Fruit fly (Drosophila melanogaster) whole organism, embryonic: ENCODE measurements around the gene Dh31.
A peak's percentile ranks its signal among the peaks of the same experiment; 100 is the strongest.

Source experiments
- ATbp ChIP-seq: fragments of 200-800 bp; sonication (Bioruptor generic); optimal IDR thresholded peaks from 2 replicates; lab custom pipeline; 2017; ENCODE audit warnings: missing biosample characterization, mild to moderate bottlenecking, missing genetic modification characterization, missing genetic modification reagents
- Blimp-1 ChIP-seq: fragments of 200-800 bp; sonication (Bioruptor generic); optimal IDR thresholded peaks from 3 replicates; lab custom pipeline; 2018; ENCODE audit warnings: missing biosample characterization, missing genetic modification characterization, mild to moderate bottlenecking, moderate library complexity, missing genetic modification reagents
- CG10321 ChIP-seq: fragments of 200-800 bp; sonication (Bioruptor generic); IDR thresholded peaks from 2 replicates; pipeline ENCODE4 v1.3.6; 2022; ENCODE audit warnings: missing biosample characterization, missing genetic modification characterization
- CG12659 ChIP-seq: fragments of 200-800 bp; sonication (Bioruptor generic); optimal IDR thresholded peaks from 3 replicates; lab custom pipeline; 2017; ENCODE audit warnings: mild to moderate bottlenecking, missing biosample characterization, missing genetic modification reagents, missing genetic modification characterization
- CG13123 ChIP-seq: fragments of 200-800 bp; sonication (Bioruptor generic); optimal IDR thresholded peaks from 2 replicates; lab custom pipeline; 2016; ENCODE audit warnings: missing biosample characterization, missing genetic modification characterization
- CG13775 ChIP-seq: fragments of 200-800 bp; sonication (Bioruptor generic); optimal IDR thresholded peaks from 3 replicates; lab custom pipeline; 2017; ENCODE audit warnings: missing biosample characterization, mild to moderate bottlenecking, missing genetic modification characterization
- CG14014 ChIP-seq: fragments of 200-800 bp; sonication (Bioruptor generic); IDR thresholded peaks from 2 replicates; pipeline ENCODE4 v1.3.6; 2022; ENCODE audit warnings: missing biosample characterization, missing genetic modification characterization
- CG14710 ChIP-seq: fragments of 200-800 bp; sonication (Bioruptor generic); optimal IDR thresholded peaks from 3 replicates; lab custom pipeline; 2019; ENCODE audit warnings: missing biosample characterization, mild to moderate bottlenecking, missing genetic modification characterization, moderate library complexity
- CG15073 ChIP-seq: fragments of 200-800 bp; sonication (Bioruptor generic); optimal IDR thresholded peaks from 2 replicates; lab custom pipeline; 2016; ENCODE audit warnings: missing biosample characterization, missing genetic modification characterization
- CG1602 ChIP-seq: fragments of 200-800 bp; sonication (Bioruptor generic); optimal IDR thresholded peaks from 3 replicates; lab custom pipeline; 2016; ENCODE audit warnings: missing biosample characterization, missing genetic modification characterization
- CG16813 ChIP-seq: fragments of 200-800 bp; sonication (Bioruptor generic); IDR thresholded peaks from 3 replicates; pipeline ENCODE4 v1.3.6; 2022; ENCODE audit warnings: missing biosample characterization, missing genetic modification characterization; ENCODE audit not compliant: partially characterized antibody
- CG17912 ChIP-seq: fragments of 200-800 bp; sonication (Bioruptor generic); optimal IDR thresholded peaks from 2 replicates; lab custom pipeline; 2018; ENCODE audit warnings: missing biosample characterization, mild to moderate bottlenecking, missing genetic modification characterization
- CG31388 ChIP-seq: fragments of 200-800 bp; sonication (Bioruptor generic); optimal IDR thresholded peaks from 2 replicates; lab custom pipeline; 2016; ENCODE audit warnings: missing biosample characterization, missing genetic modification characterization
- CG34422 ChIP-seq: fragments of 200-800 bp; sonication (Bioruptor generic); IDR thresholded peaks from 3 replicates; pipeline ENCODE4 v1.3.6; 2022; ENCODE audit warnings: missing biosample characterization, missing genetic modification characterization
- CG3838 ChIP-seq: fragments of 200-800 bp; sonication (Bioruptor generic); optimal IDR thresholded peaks from 3 replicates; lab custom pipeline; 2016; ENCODE audit warnings: missing biosample characterization, missing genetic modification characterization
- CG43689 ChIP-seq: fragments of 200-800 bp; sonication (Bioruptor generic); IDR thresholded peaks from 2 replicates; pipeline ENCODE4 v1.3.6; 2022; ENCODE audit warnings: missing biosample characterization, missing genetic modification characterization
- CG6683 ChIP-seq: fragments of 200-800 bp; sonication (Bioruptor generic); optimal IDR thresholded peaks from 2 replicates; lab custom pipeline; 2017; ENCODE audit warnings: missing biosample characterization, mild to moderate bottlenecking, missing genetic modification characterization, missing genetic modification reagents
- CG6791 ChIP-seq: fragments of 200-800 bp; sonication (Bioruptor generic); IDR thresholded peaks from 3 replicates; pipeline ENCODE4 v1.3.6; 2022; ENCODE audit warnings: missing biosample characterization, missing genetic modification characterization; ENCODE audit not compliant: partially characterized antibody
- CG6854 ChIP-seq: fragments of 200-800 bp; sonication (Bioruptor generic); optimal IDR thresholded peaks from 3 replicates; lab custom pipeline; 2017; ENCODE audit warnings: missing biosample characterization, mild to moderate bottlenecking, missing genetic modification characterization
- CHES-1-like ChIP-seq: fragments of 200-800 bp; sonication (Bioruptor generic); optimal IDR thresholded peaks from 2 replicates; lab custom pipeline; 2016; ENCODE audit warnings: missing biosample characterization, missing genetic modification characterization
- Dbx ChIP-seq: fragments of 200-800 bp; sonication (Bioruptor generic); IDR thresholded peaks from 3 replicates; pipeline ENCODE4 v1.3.6; 2022; ENCODE audit warnings: missing biosample characterization, missing genetic modification characterization
- Deaf1 ChIP-seq: fragments of 200-800 bp; optimal IDR thresholded peaks from 3 replicates; lab custom pipeline; 2019; ENCODE audit warnings: missing biosample characterization, mild to moderate bottlenecking, missing genetic modification characterization, moderate library complexity
- Elba2 ChIP-seq: fragments of 200-800 bp; sonication (Bioruptor generic); optimal IDR thresholded peaks from 3 replicates; lab custom pipeline; 2016; ENCODE audit warnings: missing biosample characterization, missing genetic modification characterization
- Lhr ChIP-seq: fragments of 200-800 bp; sonication (Bioruptor generic); optimal IDR thresholded peaks from 3 replicates; lab custom pipeline; 2017; ENCODE audit warnings: mild to moderate bottlenecking, missing biosample characterization, missing genetic modification reagents, missing genetic modification characterization
- Myb ChIP-seq: fragments of 200-800 bp; sonication (Bioruptor generic); optimal IDR thresholded peaks from 2 replicates; lab custom pipeline; 2016; ENCODE audit warnings: missing biosample characterization, missing genetic modification characterization
- Neu2 ChIP-seq: fragments of 200-800 bp; sonication (Bioruptor generic); optimal IDR thresholded peaks from 3 replicates; lab custom pipeline; 2016; ENCODE audit warnings: missing biosample characterization, missing genetic modification characterization, borderline replicate concordance
- PHDP ChIP-seq: fragments of 200-800 bp; sonication (Bioruptor generic); optimal IDR thresholded peaks from 3 replicates; lab custom pipeline; 2018; ENCODE audit warnings: missing biosample characterization, mild to moderate bottlenecking, missing genetic modification characterization, moderate library complexity
- Sin3A ChIP-seq: fragments of >200 bp; optimal IDR thresholded peaks from 2 replicates; lab custom pipeline; 2018
- Six4 ChIP-seq: fragments of 200-800 bp; sonication (Bioruptor generic); optimal IDR thresholded peaks from 2 replicates; lab custom pipeline; 2016; ENCODE audit warnings: missing biosample characterization, missing genetic modification characterization
- Sox102F ChIP-seq: fragments of 200-800 bp; sonication (Bioruptor generic); optimal IDR thresholded peaks from 2 replicates; lab custom pipeline; 2018; ENCODE audit warnings: missing biosample characterization, mild to moderate bottlenecking, missing genetic modification characterization, moderate library complexity
- ap ChIP-seq: fragments of 200-800 bp; sonication (Bioruptor generic); IDR thresholded peaks from 2 replicates; pipeline ENCODE4 v1.3.6; 2022; ENCODE audit warnings: missing biosample characterization, missing genetic modification characterization
- bsh ChIP-seq, 2 experiments: fragments of 200-800 bp; sonication (Bioruptor generic); optimal IDR thresholded peaks; 2 replicates each; lab custom pipeline; 2017 to 2018; ENCODE audit warnings: mild to moderate bottlenecking in 2 of 2, missing biosample characterization in 2 of 2, missing genetic modification characterization in 2 of 2, moderate library complexity in 1 of 2
- btn ChIP-seq: fragments of 200-800 bp; sonication (Bioruptor generic); optimal IDR thresholded peaks from 2 replicates; lab custom pipeline; 2016; ENCODE audit warnings: missing biosample characterization, missing genetic modification characterization
- crol ChIP-seq: fragments of 200-800 bp; sonication (Bioruptor generic); IDR thresholded peaks from 2 replicates; pipeline ENCODE4 v1.3.6; 2022; ENCODE audit warnings: missing biosample characterization, missing genetic modification characterization
- fd102C ChIP-seq: fragments of 200-800 bp; sonication (Bioruptor generic); optimal IDR thresholded peaks from 2 replicates; lab custom pipeline; 2018; ENCODE audit warnings: missing biosample characterization, mild to moderate bottlenecking, missing genetic modification characterization, moderate library complexity
- fu2 ChIP-seq: fragments of 200-800 bp; sonication (Bioruptor generic); optimal IDR thresholded peaks from 2 replicates; lab custom pipeline; 2016; ENCODE audit warnings: missing biosample characterization, missing genetic modification characterization
- nerfin-1 ChIP-seq: fragments of 200-800 bp; sonication (Bioruptor generic); optimal IDR thresholded peaks from 3 replicates; lab custom pipeline; 2019; ENCODE audit warnings: missing biosample characterization, mild to moderate bottlenecking, missing genetic modification characterization, moderate library complexity
- org-1 ChIP-seq: fragments of 200-800 bp; sonication (Bioruptor generic); optimal IDR thresholded peaks from 2 replicates; lab custom pipeline; 2017; ENCODE audit warnings: missing biosample characterization, missing genetic modification characterization
- pan ChIP-seq, 4 experiments: fragments of >200 bp in 3 of 4; fragments of 200-800 bp in 1 of 4; sonication (Bioruptor generic) in 1 of 4; optimal IDR thresholded peaks in 3 of 4; IDR thresholded peaks in 1 of 4; 2 replicates each; pipeline versions ENCODE4 v1.3.6 to Lab custom; 2017 to 2022; ENCODE audit warnings: missing biosample characterization in 2 of 4, missing genetic modification characterization in 2 of 4, mixed read lengths in 1 of 4
- pb ChIP-seq: fragments of 200-800 bp; sonication (Bioruptor generic); optimal IDR thresholded peaks from 3 replicates; lab custom pipeline; 2016; ENCODE audit warnings: missing biosample characterization, missing genetic modification characterization
- phol ChIP-seq: fragments of 200-800 bp; sonication (Bioruptor generic); optimal IDR thresholded peaks from 3 replicates; lab custom pipeline; 2018; ENCODE audit warnings: missing biosample characterization, mild to moderate bottlenecking, missing genetic modification characterization, moderate library complexity
- sens ChIP-seq: fragments of 200-800 bp; sonication (Bioruptor generic); peaks from one replicate; lab custom pipeline; 2016; ENCODE audit warnings: missing biosample characterization, missing genetic modification characterization
- shn ChIP-seq: fragments of 200-800 bp; sonication (Bioruptor generic); optimal IDR thresholded peaks from 3 replicates; lab custom pipeline; 2016; ENCODE audit warnings: missing biosample characterization, missing genetic modification characterization
- sisA ChIP-seq: fragments of 200-800 bp; sonication (Bioruptor generic); IDR thresholded peaks from 2 replicates; pipeline ENCODE4 v1.3.6; 2022; ENCODE audit warnings: missing biosample characterization, missing genetic modification characterization
- sqz ChIP-seq: fragments of 200-800 bp; sonication (Bioruptor generic); optimal IDR thresholded peaks from 3 replicates; lab custom pipeline; 2018; ENCODE audit warnings: missing biosample characterization, mild to moderate bottlenecking, missing genetic modification characterization
- stc ChIP-seq: fragments of 200-800 bp; sonication (Bioruptor generic); IDR thresholded peaks from 2 replicates; pipeline ENCODE4 v1.3.6; 2022; ENCODE audit warnings: missing biosample characterization, missing genetic modification characterization
- stwl ChIP-seq: fragments of 200-800 bp; sonication (Bioruptor generic); optimal IDR thresholded peaks from 3 replicates; lab custom pipeline; 2018; ENCODE audit warnings: missing biosample characterization, mild to moderate bottlenecking, missing genetic modification characterization, moderate library complexity
- tgo ChIP-seq: fragments of 200-800 bp; sonication (Bioruptor generic); IDR thresholded peaks from 3 replicates; pipeline ENCODE4 v1.3.6; 2022; ENCODE audit warnings: missing biosample characterization, missing genetic modification characterization
- tio ChIP-seq: fragments of 200-800 bp; sonication (Bioruptor generic); optimal IDR thresholded peaks from 2 replicates; lab custom pipeline; 2017; ENCODE audit warnings: missing biosample characterization, missing genetic modification characterization, inconsistent platforms
- twi ChIP-seq: fragments of 200-800 bp; optimal IDR thresholded peaks from 2 replicates; lab custom pipeline; 2019; ENCODE audit warnings: missing biosample characterization, mild to moderate bottlenecking, missing genetic modification characterization, moderate library complexity
- zf30C ChIP-seq: fragments of 200-800 bp; sonication (Bioruptor generic); optimal IDR thresholded peaks from 3 replicates; lab custom pipeline; 2018; ENCODE audit warnings: missing biosample characterization, mild to moderate bottlenecking, missing genetic modification characterization

Gene Dh31

DNA sequence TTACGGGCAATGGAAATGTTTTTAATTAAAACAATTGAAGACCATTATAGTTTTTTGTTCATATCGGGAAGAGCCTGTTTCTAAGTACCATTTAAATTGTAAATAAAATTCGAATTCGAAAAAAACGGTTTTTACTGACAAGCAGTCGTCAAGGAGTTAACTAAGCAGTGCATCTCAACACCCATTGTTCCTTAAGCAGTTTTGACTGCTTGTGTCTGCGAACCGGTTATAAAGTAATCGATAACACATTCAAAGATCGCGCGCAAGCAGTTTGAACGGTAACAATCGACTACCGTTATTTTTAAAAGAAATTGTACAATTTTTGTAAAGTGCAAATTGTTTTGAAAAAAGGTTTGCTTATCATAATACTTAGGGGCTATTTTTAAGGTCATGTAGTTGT lies 28.7 kb downstream of the Dh31 start (continued):
- peak; percentile 86 for TF ChIP-seq stwl
- no peak for TF ChIP-seq CG14014 (GFP tag; lab: Robert Waterston, UW)
- TF ChIP-seq PHDP (tag; lab: Kevin White, UChicago): no peak
- TF ChIP-seq fu2: no peak
- no peak for TF ChIP-seq zf30C (GFP tag; lab: Kevin White, UChicago)
- TF ChIP-seq phol: peak; percentile 51
- no peak for TF ChIP-seq tgo (GFP tag; lab: Robert Waterston, UW)
- TF ChIP-seq Lhr: peak; percentile 87
- no peak for TF ChIP-seq org-1
- no peak for TF ChIP-seq CG34422 (GFP tag; lab: Robert Waterston, UW)
- peak; percentile 93 for TF ChIP-seq CG3838 (GFP tag; lab: Kevin White, UChicago)
- peak; percentile 55 for TF ChIP-seq CG14710 (tag; lab: Kevin White, UChicago)
- TF ChIP-seq CG13775 (GFP tag; lab: Kevin White, UChicago): no peak
- TF ChIP-seq sisA (GFP tag; lab: Robert Waterston, UW): no peak
- no peak for TF ChIP-seq Blimp-1 (GFP tag; lab: Kevin White, UChicago)
- no peak for TF ChIP-seq sqz
- TF ChIP-seq tio (GFP tag; lab: Kevin White, UChicago): no peak
- TF ChIP-seq Sin3A (lab: Kevin White, UChicago): no peak
- TF ChIP-seq fd102C (GFP tag; lab: Kevin White, UChicago): no peak
- no peak for TF ChIP-seq ATbp (GFP tag; lab: Kevin White, UChicago)
- TF ChIP-seq CG6683 (GFP tag; lab: Kevin White, UChicago): no peak
- no peak for TF ChIP-seq ap
- no peak for TF ChIP-seq CG15073
- TF ChIP-seq pan (optimal IDR thresholded peaks at IDR 0.05; lab: Kevin White, UChicago): no peak
- TF ChIP-seq pan (GFP tag; optimal IDR thresholded peaks at IDR 0.05 in 1 of 2, IDR thresholded peaks at IDR 0.05 in 1 of 2): no peak
- TF ChIP-seq Elba2 (GFP tag; lab: Kevin White, UChicago): no peak
- no peak for TF ChIP-seq stc (GFP tag; lab: Robert Waterston, UW)
- TF ChIP-seq nerfin-1 (tag; lab: Kevin White, UChicago): no peak
- TF ChIP-seq shn (GFP tag; lab: Kevin White, UChicago): no peak
- no peak for TF ChIP-seq twi (tag; lab: Kevin White, UChicago)
- TF ChIP-seq CG31388 (GFP tag; lab: Kevin White, UChicago): no peak
- TF ChIP-seq CG6854 (GFP tag; lab: Kevin White, UChicago): no peak
- no peak for TF ChIP-seq CG13123 (GFP tag; lab: Kevin White, UChicago)
- peak; percentile 100 for TF ChIP-seq Myb (GFP tag; lab: Kevin White, UChicago)
- peak; percentile 58 for TF ChIP-seq CG6791 (GFP tag; lab: Robert Waterston, UW)
- peak; percentile 68 for TF ChIP-seq Sox102F (GFP tag; lab: Kevin White, UChicago)
- no peak for TF ChIP-seq Dbx
- no peak for TF ChIP-seq btn (GFP tag; lab: Kevin White, UChicago)
- TF ChIP-seq pb (GFP tag; lab: Kevin White, UChicago): no peak
- TF ChIP-seq Neu2 (GFP tag; lab: Kevin White, UChicago): no peak
- no peak for TF ChIP-seq CG43689 (GFP tag; lab: Robert Waterston, UW)
- TF ChIP-seq bsh (GFP tag; optimal IDR thresholded peaks at IDR 0.05; lab: Kevin White, UChicago): no peak
- TF ChIP-seq CHES-1-like (GFP tag; lab: Kevin White, UChicago): no peak
- TF ChIP-seq CG17912 (GFP tag; lab: Kevin White, UChicago): no peak
- TF ChIP-seq CG1602 (GFP tag; lab: Kevin White, UChicago): no peak
- peak; percentile 48 for TF ChIP-seq sens
- TF ChIP-seq CG10321 (GFP tag; lab: Robert Waterston, UW): no peak
- no peak for TF ChIP-seq Six4
- no peak for TF ChIP-seq Deaf1 (tag; lab: Kevin White, UChicago)
- TF ChIP-seq CG16813: no peak
- no peak for TF ChIP-seq crol (GFP tag; lab: Robert Waterston, UW)
- TF ChIP-seq CG12659 (GFP tag; lab: Kevin White, UChicago): no peak
